In the genomic region with DNA sequence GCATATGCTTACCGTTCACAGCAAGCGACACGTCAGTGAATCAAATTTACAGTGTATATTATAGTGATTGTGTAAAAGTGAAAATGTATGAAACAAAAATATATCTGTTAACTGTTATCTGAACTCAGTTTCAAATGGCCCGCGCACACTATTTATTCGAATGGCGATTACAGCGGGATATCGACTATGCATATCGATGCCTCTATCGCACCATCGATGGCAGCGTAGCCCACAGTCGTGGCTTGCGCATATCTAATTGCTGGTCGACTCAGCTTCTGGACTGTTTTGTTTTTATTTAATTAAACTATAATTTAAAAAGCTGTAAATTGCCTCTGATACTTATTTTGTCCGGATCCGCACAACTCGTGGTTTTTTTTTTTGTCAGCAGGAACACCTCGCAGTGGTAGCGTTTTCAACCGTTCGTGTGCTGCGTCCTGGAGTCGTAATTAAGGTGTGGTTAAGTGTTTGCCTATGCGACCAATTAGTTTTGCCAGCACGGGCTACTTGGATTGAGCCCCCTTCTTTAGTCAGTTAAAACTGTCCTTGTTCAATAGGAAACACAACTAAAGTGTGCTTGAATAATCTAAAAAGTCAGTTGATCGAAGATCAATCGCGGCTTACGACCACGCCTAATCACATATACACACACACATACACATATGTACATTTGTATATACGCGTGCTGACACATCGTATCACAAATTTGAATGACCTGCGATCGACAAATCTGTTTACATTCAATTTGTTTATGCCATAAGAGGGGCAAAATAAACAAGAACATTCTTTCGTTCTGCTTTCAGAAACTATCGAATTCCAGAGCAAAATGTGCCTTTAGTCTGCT, we compare ENCODE assay signal across 4 fruit fly cellular contexts.
TF ChIP-seq lines count a peak whose summit lies in the region.

A gene (plus strand): TSS at position 228 of the 841 bp plus-strand sequence.

- TF ChIP-seq CTCF in whole organism, embryonic (GFP tag; optimal IDR thresholded peaks at IDR 0.05; lab: Kevin White, UChicago): no peak

TF ChIP-seq in whole organism, adult, 20 proteins besides CTCF, POLR2A, EP300 and RAD21:
- TF ChIP-seq CG11617 (GFP tag; optimal IDR thresholded peaks at IDR 0.05; lab: Kevin White, UChicago): peak; percentile 15
- TF ChIP-seq CG7101 (tag; optimal IDR thresholded peaks at IDR 0.05; lab: Kevin White, UChicago): peak; percentile 30
- no peak for TF ChIP-seq Hr96 (GFP tag; optimal IDR thresholded peaks at IDR 0.05; lab: Kevin White, UChicago)
- peak; percentile 8 for TF ChIP-seq cic (GFP tag; optimal IDR thresholded peaks at IDR 0.05; lab: Kevin White, UChicago)
- peak; percentile 62 for TF ChIP-seq bab1 (GFP tag; optimal IDR thresholded peaks at IDR 0.05; lab: Kevin White, UChicago)
- no peak for TF ChIP-seq CG14711 (tag; optimal IDR thresholded peaks at IDR 0.05; lab: Kevin White, UChicago)
- TF ChIP-seq CG1620 (GFP tag; optimal IDR thresholded peaks at IDR 0.05; lab: Kevin White, UChicago): peak; percentile 41
- TF ChIP-seq CG7045 (GFP tag; optimal IDR thresholded peaks at IDR 0.05; lab: Kevin White, UChicago): no peak
- peak; percentile 43 for TF ChIP-seq Mnt (GFP tag; optimal IDR thresholded peaks at IDR 0.05; lab: Kevin White, UChicago)
- TF ChIP-seq Crg-1 (GFP tag; optimal IDR thresholded peaks at IDR 0.05; lab: Kevin White, UChicago): peak; percentile 26
- peak; percentile 52 for TF ChIP-seq tj (GFP tag; optimal IDR thresholded peaks at IDR 0.05; lab: Kevin White, UChicago)

TF ChIP-seq in whole organism, embryonic, 481 proteins besides CTCF, POLR2A, EP300 and RAD21 (continues in another document):
- no peak for TF ChIP-seq gce (GFP tag; IDR thresholded peaks at IDR 0.05; lab: Robert Waterston, UW)
- peak; percentile 93 for TF ChIP-seq BEAF-32 (GFP tag; optimal IDR thresholded peaks at IDR 0.05; lab: Kevin White, UChicago)
- TF ChIP-seq Rfx (GFP tag; IDR thresholded peaks at IDR 0.05; lab: Robert Waterston, UW): peak; percentile 59
- TF ChIP-seq CG14050 (GFP tag; IDR thresholded peaks at IDR 0.05; lab: Robert Waterston, UW): no peak
- peak; percentile 31; the same call in 1 of the 2 replicates for TF ChIP-seq CG32532 (GFP tag; IDR thresholded peaks at IDR 0.05; lab: Robert Waterston, UW)
- peak; percentile 93 for TF ChIP-seq HLH4C (GFP tag; IDR thresholded peaks at IDR 0.05; lab: Robert Waterston, UW; ENCODE audit: partially characterized antibody)
- TF ChIP-seq CG18599 (GFP tag; optimal IDR thresholded peaks at IDR 0.05; lab: Kevin White, UChicago): no peak
- TF ChIP-seq CG34224 (GFP tag; IDR thresholded peaks at IDR 0.05; lab: Robert Waterston, UW; ENCODE audit: partially characterized antibody): peak; percentile 93
- no peak for TF ChIP-seq CG9215 (GFP tag; IDR thresholded peaks at IDR 0.05; lab: Robert Waterston, UW)
- no peak for TF ChIP-seq Kr (GFP tag; optimal IDR thresholded peaks at IDR 0.05; lab: Kevin White, UChicago)
- TF ChIP-seq CG15073 (GFP tag; optimal IDR thresholded peaks at IDR 0.05; lab: Kevin White, UChicago): no peak
- no peak for TF ChIP-seq CG2678 (tag; optimal IDR thresholded peaks at IDR 0.05; lab: Kevin White, UChicago)
- TF ChIP-seq CG11093 (GFP tag; IDR thresholded peaks at IDR 0.05; lab: Robert Waterston, UW): no peak
- no peak for TF ChIP-seq peb (GFP tag; IDR thresholded peaks at IDR 0.05; lab: Robert Waterston, UW)
- no peak for TF ChIP-seq CG7839 (tag; optimal IDR thresholded peaks at IDR 0.05; lab: Kevin White, UChicago)
- TF ChIP-seq YL-1 (GFP tag; optimal IDR thresholded peaks at IDR 0.05; lab: Kevin White, UChicago): peak; percentile 79
- no peak for TF ChIP-seq Hr78 (GFP tag; optimal IDR thresholded peaks at IDR 0.05; lab: Kevin White, UChicago)
- no peak for TF ChIP-seq CG7271 (tag; optimal IDR thresholded peaks at IDR 0.05; lab: Kevin White, UChicago)
- no peak for TF ChIP-seq nau (GFP tag; optimal IDR thresholded peaks at IDR 0.05; lab: Kevin White, UChicago)
- TF ChIP-seq CG12769 (tag; optimal IDR thresholded peaks at IDR 0.05; lab: Kevin White, UChicago): no peak
- TF ChIP-seq en (GFP tag; optimal IDR thresholded peaks at IDR 0.05; lab: Kevin White, UChicago): no peak
- TF ChIP-seq otp (GFP tag; IDR thresholded peaks at IDR 0.05; lab: Robert Waterston, UW): no peak
- TF ChIP-seq Dll (GFP tag; IDR thresholded peaks at IDR 0.05; lab: Robert Waterston, UW; ENCODE audit: partially characterized antibody): peak; percentile 91

TF ChIP-seq in whole organism, prepupa, 60 proteins besides CTCF, POLR2A, EP300 and RAD21:
- TF ChIP-seq fd59A (GFP tag; optimal IDR thresholded peaks at IDR 0.05; lab: Kevin White, UChicago) (no peak), achi (GFP tag; optimal IDR thresholded peaks at IDR 0.05; lab: Kevin White, UChicago) (no peak), ss (GFP tag; optimal IDR thresholded peaks at IDR 0.05; lab: Kevin White, UChicago) (no peak), fkh (GFP tag; optimal IDR thresholded peaks at IDR 0.05; lab: Kevin White, UChicago) (peak; percentile 38), Eip78C (GFP tag; lab: Kevin White, UChicago) (peak; percentile 50), CG15336 (GFP tag; IDR thresholded peaks at IDR 0.05; lab: Robert Waterston, UW) (0 out of 2 replicates have a peak, but pooled peaks have one; percentile 25), svp (GFP tag; lab: Kevin White, UChicago) (peak; percentile 51), vri (GFP tag; optimal IDR thresholded peaks at IDR 0.05; lab: Kevin White, UChicago) (peak; percentile 15), esn (GFP tag; optimal IDR thresholded peaks at IDR 0.05; lab: Kevin White, UChicago) (peak; percentile 29)

TF ChIP-seq in whole organism, wandering third instar larva, 38 proteins besides CTCF, POLR2A, EP300 and RAD21:
- TF ChIP-seq h (GFP tag; optimal IDR thresholded peaks at IDR 0.05; lab: Kevin White, UChicago) (peak; percentile 26), Rel (GFP tag; optimal IDR thresholded peaks at IDR 0.05; lab: Kevin White, UChicago) (no peak), Rel (tag; optimal IDR thresholded peaks at IDR 0.05; lab: Kevin White, UChicago) (peak; percentile 10), Myc (optimal IDR thresholded peaks at IDR 0.05; lab: Kevin White, UChicago) (no peak), Hnf4 (GFP tag; optimal IDR thresholded peaks at IDR 0.05; lab: Kevin White, UChicago) (peak; percentile 62)
